Worm (Caenorhabditis elegans): Measurements from ENCODE around the gene clec-247.

Gene clec-247

DNA sequence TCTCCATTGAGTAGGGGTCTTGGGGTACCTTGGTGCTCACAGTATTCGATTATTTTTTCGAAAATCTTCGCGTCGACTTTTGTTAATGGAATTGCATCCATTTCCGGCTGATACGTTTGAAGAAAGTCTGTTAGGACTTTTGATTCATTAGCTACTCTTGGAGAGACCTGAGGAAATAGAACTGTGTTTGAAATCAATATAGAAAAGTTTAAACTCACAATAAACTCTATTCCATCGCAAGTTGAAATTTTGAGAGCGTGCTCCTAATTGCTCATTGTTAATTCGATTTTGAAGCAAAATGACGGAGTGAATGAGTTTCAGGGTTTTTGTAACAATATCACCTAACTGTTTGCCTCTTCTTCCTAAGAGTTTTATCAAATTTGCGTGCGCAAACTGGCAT is 12.8 kb upstream of the clec-247 start, which contains the start of gene skr-6:
skr-6 (minus strand) TSS at position 101 of the 400 bp plus-strand sequence.
- TF ChIP-seq fos-1 (tag; optimal IDR thresholded peaks at IDR 0.05) (no peak), snpc-4 (tag; optimal IDR thresholded peaks at IDR 0.05) (no peak), nhr-237 (tag; optimal IDR thresholded peaks at IDR 0.05) (no peak), sma-9 (GFP tag; optimal IDR thresholded peaks at IDR 0.05) (no peak), sma-9 (tag; optimal IDR thresholded peaks at IDR 0.05) (no peak), gmeb-1 (tag; optimal IDR thresholded peaks at IDR 0.05) (no peak), nhr-129 (tag; optimal IDR thresholded peaks at IDR 0.05) (no peak), unc-55 (GFP tag; optimal IDR thresholded peaks at IDR 0.05) (no peak), nhr-11 (tag; optimal IDR thresholded peaks at IDR 0.05) (no peak)

DNA sequence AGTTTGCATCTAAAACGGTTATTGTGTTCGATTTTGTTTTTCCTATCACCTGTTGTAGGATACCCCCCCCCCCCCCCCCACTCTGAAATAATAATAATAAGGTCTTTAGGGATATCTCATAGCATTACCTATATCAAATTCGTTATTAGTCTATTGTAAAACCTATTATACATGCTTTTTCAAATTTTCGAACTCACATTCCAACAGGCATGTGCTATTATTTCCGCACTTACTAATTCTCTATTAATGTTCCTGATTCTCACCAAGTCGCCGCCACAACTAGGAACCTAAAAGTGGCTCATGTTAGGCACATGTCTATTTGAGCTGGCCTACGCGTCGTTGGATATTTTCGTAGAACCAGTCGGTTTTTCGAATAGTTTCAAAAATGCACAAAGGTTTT is 12.3 kb upstream of the clec-247 start, which contains the start of gene Y37H2C.4:
Y37H2C.4 (plus strand) TSS at position 301 of the 400 bp plus-strand sequence.
- TF ChIP-seq ztf-4 (tag; optimal IDR thresholded peaks at IDR 0.05) (no peak), Y55F3AM.14 (GFP tag; optimal IDR thresholded peaks at IDR 0.05) (no peak)

ce11 chrV:18280778-18281177 is 1.9 kb upstream of the clec-247 start, which contains the start of gene Y51A2A.16:
TSS of gene Y51A2A.16 (minus strand) at chrV:18280878.
- TF ChIP-seq mab-5 (tag; optimal IDR thresholded peaks at IDR 0.05) (no peak), nhr-12 (tag; optimal IDR thresholded peaks at IDR 0.05) (no peak), skn-1 (tag; optimal IDR thresholded peaks at IDR 0.05) (no peak), nhr-23 (tag; optimal IDR thresholded peaks at IDR 0.05) (no peak), aly-2 (tag; optimal IDR thresholded peaks at IDR 0.05) (no peak), egl-27 (tag; optimal IDR thresholded peaks at IDR 0.05) (no peak), C34F6.9 (tag; optimal IDR thresholded peaks at IDR 0.05) (no peak)

DNA sequence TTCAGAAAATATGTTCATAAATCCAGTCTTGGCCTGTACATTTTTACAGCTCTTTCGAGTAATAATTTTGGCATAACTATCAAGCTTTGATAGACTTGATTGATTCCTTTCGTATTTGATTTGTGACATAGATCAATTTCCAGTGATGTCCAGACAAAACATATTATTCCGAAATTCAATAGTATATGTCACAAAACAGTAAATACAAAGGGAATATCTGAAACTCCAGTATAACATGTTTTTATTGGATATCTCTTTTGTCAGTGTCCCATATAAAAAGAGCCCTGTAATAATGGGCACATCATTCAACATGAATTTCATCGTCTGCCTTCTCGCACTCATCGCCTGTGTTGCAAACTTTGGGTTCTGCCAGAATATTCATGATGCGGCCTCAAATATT is 7.9 kb downstream of the clec-247 start, which contains the start of gene Y51A2A.4:
Y51A2A.4 (plus strand) TSS at position 301 of the 400 bp plus-strand sequence.
- TF ChIP-seq nhr-11 (tag; optimal IDR thresholded peaks at IDR 0.05) (no peak), elt-1 (tag; optimal IDR thresholded peaks at IDR 0.05) (no peak), mbf-1 (tag; optimal IDR thresholded peaks at IDR 0.05) (no peak), blmp-1 (tag; optimal IDR thresholded peaks at IDR 0.05; ENCODE audit: insufficient read depth) (no peak), F13H6.1 (tag; optimal IDR thresholded peaks at IDR 0.05) (no peak), crh-2 (tag; optimal IDR thresholded peaks at IDR 0.05) (no peak), nhr-129 (tag; optimal IDR thresholded peaks at IDR 0.05) (no peak), ceh-16 (tag; optimal IDR thresholded peaks at IDR 0.05) (no peak), alr-1 (tag; optimal IDR thresholded peaks at IDR 0.05) (no peak), lin-11 (tag; optimal IDR thresholded peaks at IDR 0.05) (no peak), snpc-4 (tag; optimal IDR thresholded peaks at IDR 0.05) (no peak), ztf-11 (tag; optimal IDR thresholded peaks at IDR 0.05) (no peak), peb-1 (tag; optimal IDR thresholded peaks at IDR 0.05) (no peak)

- TF ChIP-seq crh-2 (tag; optimal IDR thresholded peaks at IDR 0.05) (no peak), nhr-12 (tag; optimal IDR thresholded peaks at IDR 0.05) (no peak), mab-5 (tag; optimal IDR thresholded peaks at IDR 0.05) (no peak), zag-1 (tag; optimal IDR thresholded peaks at IDR 0.05) (no peak), snpc-4 (tag; optimal IDR thresholded peaks at IDR 0.05) (no peak), ZK546.5 (tag; optimal IDR thresholded peaks at IDR 0.05) (no peak), nhr-11 (tag; optimal IDR thresholded peaks at IDR 0.05) (no peak), nhr-129 (tag; optimal IDR thresholded peaks at IDR 0.05) (no peak), lsy-2 (tag; optimal IDR thresholded peaks at IDR 0.05) (no peak), nhr-25 (tag; optimal IDR thresholded peaks at IDR 0.05) (no peak), elt-1 (tag; optimal IDR thresholded peaks at IDR 0.05) (no peak), ztf-4 (tag; optimal IDR thresholded peaks at IDR 0.05) (no peak), alr-1 (tag; optimal IDR thresholded peaks at IDR 0.05) (no peak), gmeb-1 (tag; optimal IDR thresholded peaks at IDR 0.05) (no peak), aly-2 (tag; optimal IDR thresholded peaks at IDR 0.05) (no peak), nhr-10 (tag; optimal IDR thresholded peaks at IDR 0.05) (no peak)
Measured at ce11 chrV:18292295-18292694, 9.6 kb downstream of the clec-247 start, which contains the start of gene Y51A2A.12. TSS of gene Y51A2A.12 (plus strand) at chrV:18292595.

DNA sequence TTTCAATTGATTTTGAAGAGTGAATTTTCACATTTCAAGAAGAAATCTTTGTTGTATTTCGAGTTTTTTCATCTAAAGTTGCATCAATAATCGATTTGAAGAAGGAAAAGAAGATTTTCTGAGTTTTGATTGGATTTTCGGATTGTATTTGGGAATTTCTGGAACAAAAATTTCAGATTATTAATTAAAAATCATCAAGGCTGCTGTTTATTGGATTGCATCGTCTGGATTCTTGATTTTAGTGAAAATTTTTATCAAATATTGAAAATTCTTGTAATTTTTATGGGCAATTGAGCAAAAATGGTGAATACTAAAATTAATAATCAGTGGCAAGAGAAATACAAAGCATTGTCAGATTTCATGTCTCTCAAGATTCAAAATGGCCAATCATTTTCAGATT is 15.8 kb downstream of the clec-247 start, which contains the start of gene Y51A2A.5:
Y51A2A.5 (plus strand) TSS at position 301 of the 400 bp plus-strand sequence.
- no peak for TF ChIP-seq ama-1 (optimal IDR thresholded peaks at IDR 0.05)
- no peak for TF ChIP-seq nhr-129 (tag; optimal IDR thresholded peaks at IDR 0.05)
- no peak for TF ChIP-seq ceh-16 (tag; optimal IDR thresholded peaks at IDR 0.05)
- no peak for TF ChIP-seq alr-1 (tag; optimal IDR thresholded peaks at IDR 0.05)
- TF ChIP-seq Y55F3AM.14 (GFP tag; optimal IDR thresholded peaks at IDR 0.05), result no peak
- no peak for TF ChIP-seq C34F6.9 (tag; optimal IDR thresholded peaks at IDR 0.05)
- no peak for TF ChIP-seq mab-5 (tag; optimal IDR thresholded peaks at IDR 0.05)
- TF ChIP-seq ceh-82 (tag; optimal IDR thresholded peaks at IDR 0.05), result no peak
- TF ChIP-seq sma-9 (GFP tag; optimal IDR thresholded peaks at IDR 0.05), result no peak
- no peak for TF ChIP-seq sma-9 (tag; optimal IDR thresholded peaks at IDR 0.05)
- no peak for TF ChIP-seq nhr-12 (tag; optimal IDR thresholded peaks at IDR 0.05)
- no peak for TF ChIP-seq nhr-6 (tag; optimal IDR thresholded peaks at IDR 0.05)
- no peak for TF ChIP-seq nhr-21 (tag; optimal IDR thresholded peaks at IDR 0.05)
- no peak for TF ChIP-seq ZK546.5 (tag; optimal IDR thresholded peaks at IDR 0.05)
- TF ChIP-seq unc-62 (GFP tag; optimal IDR thresholded peaks at IDR 0.05), result no peak
- TF ChIP-seq unc-55 (GFP tag; optimal IDR thresholded peaks at IDR 0.05), result no peak
- no peak for TF ChIP-seq zag-1 (tag; optimal IDR thresholded peaks at IDR 0.05)
- no peak for TF ChIP-seq blmp-1 (tag; optimal IDR thresholded peaks at IDR 0.05; ENCODE audit: insufficient read depth)
- TF ChIP-seq ztf-4 (tag; optimal IDR thresholded peaks at IDR 0.05), result no peak
